Worm (Caenorhabditis elegans): ENCODE measurements around the gene gas-1.

Gene gas-1

ce11 chrX:15609698-15610097, 19.5 kb upstream of the gas-1 start:
- no peak for TF ChIP-seq sea-2 (GFP tag; optimal IDR thresholded peaks at IDR 0.05)
- no peak for TF ChIP-seq tbx-2 (tag; optimal IDR thresholded peaks at IDR 0.05)
- TF ChIP-seq lsy-12 (tag; optimal IDR thresholded peaks at IDR 0.05): no peak
- TF ChIP-seq fkh-10 (GFP tag; optimal IDR thresholded peaks at IDR 0.05): no peak
- TF ChIP-seq mml-1 (tag; optimal IDR thresholded peaks at IDR 0.05): no peak
- TF ChIP-seq nfya-1 (tag; optimal IDR thresholded peaks at IDR 0.05; ENCODE audit: insufficient read depth): no peak
- no peak for TF ChIP-seq nhr-43 (tag; optimal IDR thresholded peaks at IDR 0.05; ENCODE audit: poor library complexity, severe bottlenecking)
- no peak for TF ChIP-seq lin-39 (tag; optimal IDR thresholded peaks at IDR 0.05)
- TF ChIP-seq aly-2 (tag; optimal IDR thresholded peaks at IDR 0.05): no peak
- no peak for TF ChIP-seq elt-3 (tag; optimal IDR thresholded peaks at IDR 0.05)
- no peak for TF ChIP-seq ztf-4 (tag; optimal IDR thresholded peaks at IDR 0.05)
- no peak for TF ChIP-seq ceh-28 (tag; optimal IDR thresholded peaks at IDR 0.05)
- no peak for TF ChIP-seq unc-62 (GFP tag; optimal IDR thresholded peaks at IDR 0.05)
- no peak for TF ChIP-seq lin-15B (tag; optimal IDR thresholded peaks at IDR 0.05)
- no peak for TF ChIP-seq fos-1 (tag; optimal IDR thresholded peaks at IDR 0.05)
- no peak for TF ChIP-seq ZK546.5 (tag; optimal IDR thresholded peaks at IDR 0.05)
- TF ChIP-seq nhr-67 (tag; optimal IDR thresholded peaks at IDR 0.05): no peak
- TF ChIP-seq jun-1 (tag; optimal IDR thresholded peaks at IDR 0.05): no peak

- no peak for TF ChIP-seq elt-2 (tag; optimal IDR thresholded peaks at IDR 0.05)
- no peak for TF ChIP-seq nhr-77 (tag; optimal IDR thresholded peaks at IDR 0.05)
- TF ChIP-seq nfya-1 (tag; optimal IDR thresholded peaks at IDR 0.05; ENCODE audit: insufficient read depth): peak; percentile 15
- TF ChIP-seq ceh-16 (tag; optimal IDR thresholded peaks at IDR 0.05): no peak
- TF ChIP-seq jun-1 (tag; optimal IDR thresholded peaks at IDR 0.05): peak; percentile 51
- no peak for TF ChIP-seq nhr-25 (tag; optimal IDR thresholded peaks at IDR 0.05)
- TF ChIP-seq pha-4 (tag; optimal IDR thresholded peaks at IDR 0.05): peak; percentile 11
- no peak for TF ChIP-seq unc-39 (tag; optimal IDR thresholded peaks at IDR 0.05)
- TF ChIP-seq ceh-82 (tag; optimal IDR thresholded peaks at IDR 0.05): no peak
- TF ChIP-seq fkh-2 (tag; optimal IDR thresholded peaks at IDR 0.05): no peak
- no peak for TF ChIP-seq ceh-9 (tag; optimal IDR thresholded peaks at IDR 0.05)
- TF ChIP-seq ZK546.5 (tag; optimal IDR thresholded peaks at IDR 0.05): no peak
Observed at ce11 chrX:15608593-15608992, 18.4 kb upstream of the gas-1 start.

ce11 chrX:15607498-15608019, 17.4 kb upstream of the gas-1 start, which contains the start of gene nipi-3:
Gene nipi-3 (plus strand): TSS chrX:15607969.
- TF ChIP-seq pha-4 (tag; optimal IDR thresholded peaks at IDR 0.05): peak; percentile 92
- peak; percentile 93 for TF ChIP-seq nhr-11 (tag; optimal IDR thresholded peaks at IDR 0.05)
- TF ChIP-seq ztf-11 (tag; optimal IDR thresholded peaks at IDR 0.05): no peak
- peak; percentile 68 for TF ChIP-seq lin-15B (tag; optimal IDR thresholded peaks at IDR 0.05)
- TF ChIP-seq nfya-1 (tag; optimal IDR thresholded peaks at IDR 0.05; ENCODE audit: insufficient read depth): peak; percentile 91
- peak; percentile 88 for TF ChIP-seq fos-1 (tag; optimal IDR thresholded peaks at IDR 0.05)
- TF ChIP-seq pqm-1 (tag; optimal IDR thresholded peaks at IDR 0.05): peak; percentile 96
- peak; percentile 98 for TF ChIP-seq jun-1 (tag; optimal IDR thresholded peaks at IDR 0.05)
- TF ChIP-seq ceh-28 (tag; optimal IDR thresholded peaks at IDR 0.05): peak; percentile 88
- peak; percentile 95 for TF ChIP-seq nhr-23 (tag; optimal IDR thresholded peaks at IDR 0.05)
- peak; percentile 73 for TF ChIP-seq snpc-4 (tag; optimal IDR thresholded peaks at IDR 0.05)
- TF ChIP-seq unc-39 (tag; optimal IDR thresholded peaks at IDR 0.05): no peak
- peak; percentile 27 for TF ChIP-seq ceh-82 (tag; optimal IDR thresholded peaks at IDR 0.05)
- peak; percentile 76 for TF ChIP-seq elt-1 (tag; optimal IDR thresholded peaks at IDR 0.05)
- peak; percentile 96 for TF ChIP-seq elt-2 (tag; optimal IDR thresholded peaks at IDR 0.05)
- no peak for TF ChIP-seq ZK546.5 (tag; optimal IDR thresholded peaks at IDR 0.05)
- peak; percentile 64 for TF ChIP-seq tbx-2 (tag; optimal IDR thresholded peaks at IDR 0.05)
- TF ChIP-seq nhr-28 (tag; optimal IDR thresholded peaks at IDR 0.05): no peak
- peak; percentile 90 for TF ChIP-seq unc-62 (GFP tag; optimal IDR thresholded peaks at IDR 0.05)
- TF ChIP-seq nhr-25 (tag; optimal IDR thresholded peaks at IDR 0.05): peak; percentile 98
- no peak for TF ChIP-seq fkh-2 (tag; optimal IDR thresholded peaks at IDR 0.05)
- TF ChIP-seq mdl-1 (tag; optimal IDR thresholded peaks at IDR 0.05): peak; percentile 94
- TF ChIP-seq nhr-12 (tag; optimal IDR thresholded peaks at IDR 0.05): no peak
- TF ChIP-seq hmg-11 (tag; optimal IDR thresholded peaks at IDR 0.05): peak; percentile 75
- TF ChIP-seq ceh-16 (tag; optimal IDR thresholded peaks at IDR 0.05): no peak
- TF ChIP-seq aly-2 (tag; optimal IDR thresholded peaks at IDR 0.05): peak; percentile 12
- TF ChIP-seq mml-1 (tag; optimal IDR thresholded peaks at IDR 0.05): no peak
- no peak for TF ChIP-seq daf-12 (tag; optimal IDR thresholded peaks at IDR 0.05)
- TF ChIP-seq fkh-10 (GFP tag; optimal IDR thresholded peaks at IDR 0.05): no peak
- peak; percentile 70 for TF ChIP-seq sea-2 (GFP tag; optimal IDR thresholded peaks at IDR 0.05)
- TF ChIP-seq ama-1 (optimal IDR thresholded peaks at IDR 0.05): peak; percentile 79
- peak; percentile 91 for TF ChIP-seq lin-39 (tag; optimal IDR thresholded peaks at IDR 0.05)
- TF ChIP-seq R02D3.7 (tag; optimal IDR thresholded peaks at IDR 0.05): peak; percentile 71
- peak; percentile 84 for TF ChIP-seq lsy-12 (tag; optimal IDR thresholded peaks at IDR 0.05)
- peak; percentile 72 for TF ChIP-seq nhr-76 (tag; optimal IDR thresholded peaks at IDR 0.05)
- peak; percentile 85 for TF ChIP-seq ztf-4 (tag; optimal IDR thresholded peaks at IDR 0.05)
- peak; percentile 83 for TF ChIP-seq skn-1 (tag; optimal IDR thresholded peaks at IDR 0.05)
- TF ChIP-seq zag-1 (tag; optimal IDR thresholded peaks at IDR 0.05): peak; percentile 19
- peak; percentile 84 for TF ChIP-seq egl-5 (tag; optimal IDR thresholded peaks at IDR 0.05)
- TF ChIP-seq nhr-43 (tag; optimal IDR thresholded peaks at IDR 0.05; ENCODE audit: poor library complexity, severe bottlenecking): peak; percentile 64
- TF ChIP-seq elt-3 (tag; optimal IDR thresholded peaks at IDR 0.05): peak; percentile 15 to 97 (median 44)
- no peak for TF ChIP-seq ceh-9 (tag; optimal IDR thresholded peaks at IDR 0.05)
- no peak for TF ChIP-seq nhr-237 (tag; optimal IDR thresholded peaks at IDR 0.05)

Measured in whole organism, L3 larva.